Worm (Caenorhabditis elegans) whole organism, young adult: ENCODE measurements around the gene erg-28.

ENCODE experiments used
- B0019.2 ChIP-seq: fragments of 200-800 bp; sonication (Bioruptor generic); conservative IDR thresholded peaks from 2 replicates; pipeline ENCODE4 v1.3.6; 2022; ENCODE audit warnings: missing genetic modification reagents, missing genetic modification characterization, missing compliant biosample characterization
- B0261.1 ChIP-seq: sonication (generic microtip); optimal IDR thresholded peaks from 2 replicates; lab custom pipeline; 2016; ENCODE audit warnings: mild to moderate bottlenecking, missing genetic modification characterization, moderate library complexity, missing compliant biosample characterization
- B0336.3 ChIP-seq: fragments of 200-800 bp; sonication (Bioruptor generic); IDR thresholded peaks from 2 replicates; pipeline ENCODE4 v1.3.6; 2022; ENCODE audit warnings: missing genetic modification characterization, missing compliant biosample characterization
- C06A6.2 ChIP-seq: fragments of 200-800 bp; sonication (Bioruptor generic); conservative IDR thresholded peaks from 2 replicates; pipeline ENCODE4 v1.3.6; 2022; ENCODE audit warnings: missing genetic modification characterization, missing compliant biosample characterization
- C17E4.6 ChIP-seq: fragments of 200-800 bp; sonication (Bioruptor generic); IDR thresholded peaks from 2 replicates; pipeline ENCODE4 v1.3.6; 2022; ENCODE audit warnings: missing genetic modification reagents, missing genetic modification characterization, missing compliant biosample characterization
- F23B12.7 ChIP-seq: sonication (generic microtip); optimal IDR thresholded peaks from 2 replicates; lab custom pipeline; 2017; ENCODE audit warnings: missing genetic modification characterization, mild to moderate bottlenecking, missing compliant biosample characterization, antibody characterized with exemption, moderate library complexity; ENCODE audit not compliant: insufficient read depth
- F49E8.2 ChIP-seq: sonication (generic microtip); optimal IDR thresholded peaks from 3 replicates; lab custom pipeline; 2017; ENCODE audit warnings: missing genetic modification characterization, mild to moderate bottlenecking, missing compliant biosample characterization, antibody characterized with exemption, moderate library complexity; ENCODE audit not compliant: insufficient read depth
- F52B5.7 ChIP-seq: sonication (generic microtip); optimal IDR thresholded peaks from 2 replicates; lab custom pipeline; 2016; ENCODE audit warnings: mild to moderate bottlenecking, missing genetic modification characterization, missing compliant biosample characterization
- F57A8.1 ChIP-seq: fragments of 200-800 bp; sonication (Bioruptor generic); optimal IDR thresholded peaks from 2 replicates; lab custom pipeline; 2018; ENCODE audit warnings: mild to moderate bottlenecking, missing genetic modification characterization, moderate library complexity, missing compliant biosample characterization
- Y53F4B.3 ChIP-seq: fragments of 200-800 bp; sonication (Bioruptor generic); IDR thresholded peaks from 2 replicates; pipeline ENCODE4 v1.3.6; 2022; ENCODE audit warnings: missing genetic modification reagents, missing genetic modification characterization, missing compliant biosample characterization
- Y95B8A.8 ChIP-seq: fragments of 200-800 bp; sonication (Bioruptor generic); IDR thresholded peaks from 2 replicates; pipeline ENCODE4 v1.3.6; 2022; ENCODE audit warnings: missing genetic modification reagents, missing genetic modification characterization, missing compliant biosample characterization
- ama-1 ChIP-seq, 3 experiments: fragments of 150-350 bp in 1 of 3; sonication (generic microtip) in 2 of 3; optimal IDR thresholded peaks; 2 replicates each; lab custom pipeline; 2014 to 2018; ENCODE audit warnings: missing biosample characterization in 2 of 3, missing genetic modification characterization in 2 of 3, missing genetic modification reagents in 2 of 3
- athp-1 ChIP-seq: sonication (generic microtip); optimal IDR thresholded peaks from 2 replicates; lab custom pipeline; 2017; ENCODE audit warnings: mild to moderate bottlenecking, missing genetic modification characterization, missing compliant biosample characterization
- attf-5 ChIP-seq: fragments of 200-800 bp; sonication (Bioruptor generic); optimal IDR thresholded peaks from 2 replicates; lab custom pipeline; 2018; ENCODE audit warnings: mild to moderate bottlenecking, missing genetic modification characterization, missing compliant biosample characterization
- bed-1 ChIP-seq: fragments of 200-800 bp; sonication (Bioruptor generic); IDR thresholded peaks from 2 replicates; pipeline ENCODE4 v1.3.6; 2022; ENCODE audit warnings: missing genetic modification reagents, missing genetic modification characterization, missing compliant biosample characterization
- bed-2 ChIP-seq: fragments of 200-800 bp; sonication (Bioruptor generic); IDR thresholded peaks from 2 replicates; pipeline ENCODE4 v1.3.6; 2022; ENCODE audit warnings: missing genetic modification reagents, missing genetic modification characterization, missing compliant biosample characterization
- cebp-1 ChIP-seq, 2 experiments: fragments of 200-800 bp in 1 of 2; sonication (Bioruptor generic) in 1 of 2; sonication (generic microtip) in 1 of 2; IDR thresholded peaks in 1 of 2; optimal IDR thresholded peaks in 1 of 2; 2 replicates each; pipeline versions ENCODE4 v1.3.6 to Lab custom; 2017 to 2022; ENCODE audit warnings: missing compliant biosample characterization in 2 of 2, missing genetic modification characterization in 2 of 2, mild to moderate bottlenecking in 1 of 2, missing genetic modification reagents in 1 of 2, moderate library complexity in 1 of 2
- ceh-27 ChIP-seq: fragments of 200-800 bp; sonication (Bioruptor generic); optimal IDR thresholded peaks from 2 replicates; lab custom pipeline; 2018; ENCODE audit warnings: mild to moderate bottlenecking, missing genetic modification characterization, moderate library complexity, missing compliant biosample characterization
- dox-1 ChIP-seq: fragments of 200-800 bp; sonication (Bioruptor generic); IDR thresholded peaks from 2 replicates; pipeline ENCODE4 v1.3.6; 2022; ENCODE audit warnings: missing genetic modification reagents, missing genetic modification characterization, missing compliant biosample characterization
- dpl-1 ChIP-seq: fragments of 150-350 bp; optimal IDR thresholded peaks from 2 replicates; lab custom pipeline; 2014; ENCODE audit warnings: missing biosample characterization, missing genetic modification reagents, missing genetic modification characterization
- egl-44 ChIP-seq: fragments of 200-800 bp; sonication (Bioruptor generic); IDR thresholded peaks from 2 replicates; pipeline ENCODE4 v1.3.6; 2022; ENCODE audit warnings: missing genetic modification reagents, missing genetic modification characterization, missing compliant biosample characterization
- ekl-4 ChIP-seq: fragments of 200-800 bp; sonication (Bioruptor generic); IDR thresholded peaks from 2 replicates; pipeline ENCODE4 v1.3.6; 2022; ENCODE audit warnings: missing genetic modification reagents, missing genetic modification characterization, missing compliant biosample characterization
- fkh-3 ChIP-seq: sonication (generic microtip); optimal IDR thresholded peaks from 2 replicates; lab custom pipeline; 2016; ENCODE audit warnings: mild to moderate bottlenecking, missing genetic modification characterization, missing compliant biosample characterization
- hlh-12 ChIP-seq: sonication (generic microtip); optimal IDR thresholded peaks from 2 replicates; lab custom pipeline; 2016; ENCODE audit warnings: missing genetic modification characterization, missing compliant biosample characterization
- let-607 ChIP-seq, 2 experiments: fragments of 200-800 bp in 1 of 2; sonication (Bioruptor generic) in 1 of 2; sonication (generic microtip) in 1 of 2; optimal IDR thresholded peaks; 2 replicates each; lab custom pipeline; 2016 to 2018; ENCODE audit warnings: mild to moderate bottlenecking in 2 of 2, missing compliant biosample characterization in 2 of 2, missing genetic modification characterization in 2 of 2, moderate library complexity in 2 of 2, missing genotype in 1 of 2
- lin-26 ChIP-seq: fragments of 200-800 bp; sonication (Bioruptor generic); IDR thresholded peaks from 2 replicates; pipeline ENCODE4 v1.3.6; 2022; ENCODE audit warnings: missing genetic modification reagents, missing genetic modification characterization, missing compliant biosample characterization
- lin-35 ChIP-seq, 3 experiments: fragments of 150-350 bp in 2 of 3; sonication (generic microtip) in 1 of 3; optimal IDR thresholded peaks; 2 replicates each; lab custom pipeline; 2014 to 2018; ENCODE audit warnings: missing biosample characterization in 3 of 3, missing genetic modification characterization in 3 of 3, missing genetic modification reagents in 3 of 3
- madf-10 ChIP-seq: sonication (generic microtip); optimal IDR thresholded peaks from 2 replicates; lab custom pipeline; 2016; ENCODE audit warnings: mild to moderate bottlenecking, missing genetic modification characterization, missing compliant biosample characterization
- madf-6 ChIP-seq: fragments of 200-800 bp; sonication (Bioruptor generic); IDR thresholded peaks from 2 replicates; pipeline ENCODE4 v1.3.6; 2022; ENCODE audit warnings: missing genetic modification reagents, missing genetic modification characterization, missing compliant biosample characterization
- mcd-1 ChIP-seq: fragments of 200-800 bp; sonication (Bioruptor generic); IDR thresholded peaks from 2 replicates; pipeline ENCODE4 v1.3.6; 2022; ENCODE audit warnings: missing genetic modification reagents, missing genetic modification characterization, missing compliant biosample characterization
- nfyb-1 ChIP-seq: fragments of 200-800 bp; sonication (Bioruptor generic); IDR thresholded peaks from 2 replicates; pipeline ENCODE4 v1.3.6; 2022; ENCODE audit warnings: missing genetic modification reagents, missing genetic modification characterization, missing compliant biosample characterization
- nhr-27 ChIP-seq: fragments of 200-800 bp; sonication (Bioruptor generic); optimal IDR thresholded peaks from 2 replicates; lab custom pipeline; 2018; ENCODE audit warnings: mild to moderate bottlenecking, missing genetic modification characterization, moderate library complexity, missing compliant biosample characterization
- nhr-80 ChIP-seq: sonication (generic microtip); optimal IDR thresholded peaks from 2 replicates; lab custom pipeline; 2016; ENCODE audit warnings: missing genetic modification characterization, missing compliant biosample characterization
- pha-4 ChIP-seq: fragments of 150-350 bp; sonication (generic microtip); optimal IDR thresholded peaks from 2 replicates; lab custom pipeline; 2014; ENCODE audit warnings: missing biosample characterization, missing genetic modification reagents, missing genetic modification characterization
- rec-8 ChIP-seq, 2 experiments: sonication (generic microtip); optimal IDR thresholded peaks; 2 replicates each; lab custom pipeline; 2016; ENCODE audit warnings: mild to moderate bottlenecking in 2 of 2, missing genetic modification characterization in 2 of 2, missing genetic modification reagents in 2 of 2, missing genotype in 2 of 2, missing biosample characterization in 1 of 2, missing compliant biosample characterization in 1 of 2, moderate library complexity in 1 of 2
- snpc-1.1 ChIP-seq: sonication (generic microtip); optimal IDR thresholded peaks from 2 replicates; lab custom pipeline; 2017; ENCODE audit warnings: missing genetic modification characterization, mild to moderate bottlenecking, missing compliant biosample characterization, antibody characterized with exemption, moderate library complexity, missing genotype, missing genetic modification reagents; ENCODE audit not compliant: insufficient read depth
- somi-1 ChIP-seq: fragments of 200-800 bp; sonication (Bioruptor generic); optimal IDR thresholded peaks from 2 replicates; lab custom pipeline; 2018; ENCODE audit warnings: mild to moderate bottlenecking, missing genetic modification characterization, missing compliant biosample characterization
- sptf-2 ChIP-seq: fragments of 200-800 bp; sonication (Bioruptor generic); optimal IDR thresholded peaks from 2 replicates; lab custom pipeline; 2018; ENCODE audit warnings: mild to moderate bottlenecking, missing genetic modification characterization, missing compliant biosample characterization
- zfh-2 ChIP-seq: fragments of 200-800 bp; sonication (Bioruptor generic); conservative IDR thresholded peaks from 2 replicates; pipeline ENCODE4 v1.3.6; 2022; ENCODE audit warnings: missing genetic modification reagents, missing genetic modification characterization, missing compliant biosample characterization
- zim-3 ChIP-seq: sonication (generic microtip); optimal IDR thresholded peaks from 2 replicates; lab custom pipeline; 2017; ENCODE audit warnings: mild to moderate bottlenecking, missing genetic modification characterization, moderate library complexity, missing compliant biosample characterization
- ztf-3 ChIP-seq: fragments of 200-800 bp; sonication (Bioruptor generic); optimal IDR thresholded peaks from 2 replicates; lab custom pipeline; 2018; ENCODE audit warnings: mild to moderate bottlenecking, missing genetic modification characterization, missing compliant biosample characterization

Gene erg-28

ce11 chrV:12634746-12635145 is 27.5 kb downstream of the erg-28 start:
- TF ChIP-seq sptf-2 (GFP tag; lab: Kevin White, UChicago) (no peak), B0261.1 (no peak), cebp-1 (GFP tag; IDR thresholded peaks at IDR 0.05; lab: Robert Waterston, UW) (no peak), cebp-1 (tag; optimal IDR thresholded peaks at IDR 0.05; lab: Kevin White, UChicago) (no peak), F52B5.7 (no peak), zfh-2 (GFP tag; lab: Robert Waterston, UW) (no peak), ama-1 (optimal IDR thresholded peaks at IDR 0.05; lab: Kevin White, UChicago) (no peak), ama-1 (GFP tag; optimal IDR thresholded peaks at IDR 0.05; lab: Kevin White, UChicago) (no peak), nfyb-1 (GFP tag; lab: Robert Waterston, UW) (no peak), F57A8.1 (GFP tag; lab: Kevin White, UChicago) (no peak), ztf-3 (no peak), Y95B8A.8 (GFP tag; lab: Robert Waterston, UW) (no peak)

ce11 chrV:12635218-12635617 is 28.0 kb downstream of the erg-28 start:
- TF ChIP-seq somi-1 (GFP tag; lab: Kevin White, UChicago) = peak; percentile 17
- TF ChIP-seq C06A6.2 (GFP tag; lab: Robert Waterston, UW) = no peak
- TF ChIP-seq athp-1 = no peak
- no peak for TF ChIP-seq ekl-4
- no peak for TF ChIP-seq lin-35 (GFP tag; optimal IDR thresholded peaks at IDR 0.05; lab: Kevin White, UChicago)
- TF ChIP-seq nhr-80 (tag; lab: Kevin White, UChicago) = peak; percentile 13

- TF ChIP-seq B0019.2 (GFP tag; lab: Robert Waterston, UW) (no peak), snpc-1.1 (tag; lab: Kevin White, UChicago) (no peak), B0336.3 (no peak), bed-1 (GFP tag; lab: Robert Waterston, UW) (no peak), B0261.1 (no peak)
Observed at ce11 chrV:12636248-12636647, 29.0 kb downstream of the erg-28 start.

- TF ChIP-seq mcd-1 (GFP tag; lab: Robert Waterston, UW) = peak; percentile 43; the same call in 1 of the 2 replicates
- no peak for TF ChIP-seq ama-1 (optimal IDR thresholded peaks at IDR 0.05; lab: Kevin White, UChicago)
- no peak for TF ChIP-seq ama-1 (GFP tag; optimal IDR thresholded peaks at IDR 0.05; lab: Kevin White, UChicago)
- TF ChIP-seq somi-1 (GFP tag; lab: Kevin White, UChicago) = peak; percentile 7
- TF ChIP-seq attf-5 = peak; percentile 55
- peak; percentile 39 for TF ChIP-seq pha-4
- no peak for TF ChIP-seq zim-3
- no peak for TF ChIP-seq bed-2 (GFP tag; lab: Robert Waterston, UW)
- TF ChIP-seq F49E8.2 (tag; lab: Kevin White, UChicago) = no peak
- TF ChIP-seq Y95B8A.8 (GFP tag; lab: Robert Waterston, UW) = no peak
- TF ChIP-seq ztf-3 = no peak
- TF ChIP-seq F23B12.7 (tag; lab: Kevin White, UChicago) = no peak
- no peak for TF ChIP-seq dpl-1 (GFP tag; lab: Kevin White, UChicago)
- no peak for TF ChIP-seq let-607 (tag; optimal IDR thresholded peaks at IDR 0.05; lab: Kevin White, UChicago)
- no peak; the same call in 1 of the 2 replicates for TF ChIP-seq dox-1 (GFP tag; lab: Robert Waterston, UW)
- no peak for TF ChIP-seq madf-10 (tag; lab: Kevin White, UChicago)
- no peak for TF ChIP-seq Y53F4B.3 (GFP tag; lab: Robert Waterston, UW)
- TF ChIP-seq egl-44 = no peak
- no peak for TF ChIP-seq ceh-27
- no peak for TF ChIP-seq madf-6
- TF ChIP-seq snpc-1.1 (tag; lab: Kevin White, UChicago) = no peak
- no peak for TF ChIP-seq fkh-3 (tag; lab: Kevin White, UChicago)
- TF ChIP-seq rec-8 (tag; optimal IDR thresholded peaks at IDR 0.05; lab: Kevin White, UChicago) = no peak
- TF ChIP-seq hlh-12 (tag; lab: Kevin White, UChicago) = no peak
- no peak for TF ChIP-seq C17E4.6 (GFP tag; lab: Robert Waterston, UW)
- no peak for TF ChIP-seq lin-26 (GFP tag; lab: Robert Waterston, UW)
- no peak for TF ChIP-seq nhr-27 (tag; lab: Kevin White, UChicago)
Observed at ce11 chrV:12637238-12637690, 30.1 kb downstream of the erg-28 start, which contains the start of gene F56H9.2. Gene F56H9.2 (plus strand): TSS chrV:12637663.
